Worm (Caenorhabditis elegans): Measurements from ENCODE around the gene dsc-1.

ce11 chrX:15079406-15079805, 44.8 kb upstream of the dsc-1 start:
- TF ChIP-seq dao-5 (tag; optimal IDR thresholded peaks at IDR 0.05) (no peak), W03F9.2 (tag; optimal IDR thresholded peaks at IDR 0.05) (no peak)
